Fruit fly (Drosophila melanogaster) whole organism, wandering third instar larva: ENCODE results near the gene psh.

Source experiments
- CG32264 ChIP-seq: fragments of 200-800 bp; sonication (Bioruptor generic); optimal IDR thresholded peaks from 2 replicates; lab custom pipeline; 2016; ENCODE audit warnings: missing biosample characterization, missing genetic modification characterization
- CG9705 ChIP-seq: fragments of 200-800 bp; sonication (Bioruptor generic); optimal IDR thresholded peaks from 2 replicates; lab custom pipeline; 2018; ENCODE audit warnings: missing biosample characterization, mild to moderate bottlenecking, missing genetic modification characterization
- CrebA ChIP-seq: fragments of 200-800 bp; sonication (Bioruptor generic); optimal IDR thresholded peaks from 2 replicates; lab custom pipeline; 2016; ENCODE audit warnings: missing biosample characterization, mild to moderate bottlenecking, missing genetic modification characterization, borderline replicate concordance
- Hr78 ChIP-seq: fragments of >200 bp; optimal IDR thresholded peaks from 2 replicates; lab custom pipeline; 2017; ENCODE audit warnings: missing biosample characterization, missing genetic modification characterization
- Myc ChIP-seq: fragments of >200 bp; optimal IDR thresholded peaks from 2 replicates; lab custom pipeline; 2017
- OdsH ChIP-seq: fragments of 200-800 bp; sonication (Bioruptor generic); optimal IDR thresholded peaks from 2 replicates; lab custom pipeline; 2016; ENCODE audit warnings: missing biosample characterization, mild to moderate bottlenecking, missing genetic modification characterization
- Rel ChIP-seq, 2 experiments: fragments of 200-800 bp; sonication (Bioruptor generic) in 1 of 2; optimal IDR thresholded peaks; 2 replicates in 1 of 2; 3 replicates in 1 of 2; lab custom pipeline; 2016 to 2019; ENCODE audit warnings: mild to moderate bottlenecking in 2 of 2, missing biosample characterization in 2 of 2, missing genetic modification characterization in 2 of 2, moderate library complexity in 1 of 2
- brk ChIP-seq: fragments of 200-800 bp; sonication (Bioruptor generic); optimal IDR thresholded peaks from 2 replicates; lab custom pipeline; 2016; ENCODE audit warnings: missing biosample characterization, mild to moderate bottlenecking, missing genetic modification characterization
- ey ChIP-seq: fragments of 200-800 bp; sonication (Bioruptor generic); optimal IDR thresholded peaks from 2 replicates; lab custom pipeline; 2016; ENCODE audit warnings: missing biosample characterization, missing genetic modification characterization
- pan ChIP-seq: fragments of >200 bp; optimal IDR thresholded peaks from 2 replicates; lab custom pipeline; 2017
- psq ChIP-seq: fragments of 200-800 bp; sonication (Bioruptor generic); optimal IDR thresholded peaks from 3 replicates; lab custom pipeline; 2017; ENCODE audit warnings: missing biosample characterization, mild to moderate bottlenecking, missing genetic modification characterization, moderate library complexity
- rgr ChIP-seq: fragments of 200-800 bp; sonication (Bioruptor generic); optimal IDR thresholded peaks from 3 replicates; lab custom pipeline; 2016; ENCODE audit warnings: missing biosample characterization, mild to moderate bottlenecking, missing genetic modification characterization

DNA sequence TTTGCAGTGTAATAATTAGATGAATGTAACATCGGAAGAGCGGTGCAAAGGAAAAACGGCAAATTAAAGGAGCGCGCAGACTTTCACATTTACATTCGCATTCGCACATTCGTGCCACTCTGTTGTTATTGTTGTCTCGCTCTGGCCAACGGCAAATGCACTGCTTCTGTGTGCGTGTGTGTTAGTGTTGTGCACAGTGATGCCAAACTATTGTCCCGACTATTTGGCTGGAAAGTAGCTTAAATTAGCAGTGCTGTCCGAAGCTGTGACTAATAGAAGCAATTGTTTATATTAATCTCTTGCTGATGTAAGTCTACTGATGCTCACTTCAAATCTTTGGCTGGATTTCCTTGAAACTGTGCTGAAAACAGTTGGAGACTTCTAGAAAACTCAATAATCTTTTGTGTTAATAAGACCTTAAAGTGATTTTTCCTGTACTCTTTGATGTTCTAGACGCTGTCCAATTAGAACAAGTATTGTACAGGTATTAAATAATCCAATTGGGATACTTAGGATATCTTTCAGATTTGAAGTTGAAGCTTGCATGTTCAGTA, 29.3 kb upstream of the psh start:
- no peak for TF ChIP-seq CrebA (GFP tag; lab: Kevin White, UChicago)
- TF ChIP-seq Rel (GFP tag; optimal IDR thresholded peaks at IDR 0.05; lab: Kevin White, UChicago), result no peak
- no peak for TF ChIP-seq Rel (tag; optimal IDR thresholded peaks at IDR 0.05; lab: Kevin White, UChicago)
- no peak for TF ChIP-seq brk (GFP tag; lab: Kevin White, UChicago)
- TF ChIP-seq OdsH (GFP tag; lab: Kevin White, UChicago), result no peak
- no peak for TF ChIP-seq pan (lab: Kevin White, UChicago)
- no peak for TF ChIP-seq rgr (GFP tag; lab: Kevin White, UChicago)
- no peak for TF ChIP-seq ey (GFP tag; lab: Kevin White, UChicago)
- TF ChIP-seq psq (GFP tag; lab: Kevin White, UChicago), result peak; percentile 53
- no peak for TF ChIP-seq CG32264 (GFP tag; lab: Kevin White, UChicago)
- no peak for TF ChIP-seq Hr78
- TF ChIP-seq Myc (lab: Kevin White, UChicago), result peak; percentile 87
- TF ChIP-seq CG9705 (GFP tag; lab: Kevin White, UChicago), result no peak
